Worm (Caenorhabditis elegans) whole organism, L1 larva: ENCODE measurements around the gene fbxb-9.

Experiments
- C34B4.2 ChIP-seq: sonication (generic microtip); optimal IDR thresholded peaks from 2 replicates; lab custom pipeline; 2017; ENCODE audit warnings: mild to moderate bottlenecking, missing genetic modification characterization, missing compliant biosample characterization
- F16B12.6 ChIP-seq: fragments of 150-350 bp; optimal IDR thresholded peaks from 2 replicates; lab custom pipeline; 2014; ENCODE audit warnings: missing biosample characterization, missing genetic modification characterization
- Y116A8C.19 ChIP-seq: sonication (generic microtip); optimal IDR thresholded peaks from 2 replicates; lab custom pipeline; 2016; ENCODE audit warnings: missing compliant biosample characterization, missing genetic modification characterization, borderline replicate concordance
- aha-1 ChIP-seq: fragments of 150-350 bp; optimal IDR thresholded peaks from 2 replicates; lab custom pipeline; 2014; ENCODE audit warnings: missing biosample characterization, missing genetic modification characterization
- alr-1 ChIP-seq: fragments of 200-800 bp; sonication (Bioruptor generic); optimal IDR thresholded peaks from 2 replicates; lab custom pipeline; 2018; ENCODE audit warnings: borderline replicate concordance, mild to moderate bottlenecking, missing genetic modification characterization, missing compliant biosample characterization
- aly-2 ChIP-seq: fragments of 150-350 bp; optimal IDR thresholded peaks from 2 replicates; lab custom pipeline; 2014; ENCODE audit warnings: missing biosample characterization, missing genetic modification characterization
- blmp-1 ChIP-seq: fragments of 150-350 bp; optimal IDR thresholded peaks from 2 replicates; lab custom pipeline; 2014; ENCODE audit warnings: missing biosample characterization, missing genetic modification characterization
- ceh-88 ChIP-seq: fragments of 200-800 bp; sonication (Bioruptor generic); IDR thresholded peaks from 2 replicates; pipeline ENCODE4 v1.3.6; 2022; ENCODE audit warnings: missing genetic modification characterization, missing compliant biosample characterization
- ceh-90 ChIP-seq: sonication (generic microtip); optimal IDR thresholded peaks from 2 replicates; lab custom pipeline; 2016; ENCODE audit warnings: missing genetic modification characterization, missing compliant biosample characterization
- dsc-1 ChIP-seq: sonication (generic microtip); optimal IDR thresholded peaks from 2 replicates; lab custom pipeline; 2016; ENCODE audit warnings: mild to moderate bottlenecking, missing genetic modification characterization, missing compliant biosample characterization
- efl-1 ChIP-seq, 4 experiments: fragments of 150-350 bp; optimal IDR thresholded peaks in 3 of 4; peaks in 1 of 4; 1 replicate in 1 of 4; 2 replicates in 3 of 4; lab custom pipeline; 2014; ENCODE audit warnings: missing biosample characterization in 2 of 4, missing genetic modification characterization in 2 of 4, missing genetic modification reagents in 2 of 4
- elt-3 ChIP-seq, 6 experiments: fragments of 150-350 bp in 1 of 6; sonication (generic microtip); optimal IDR thresholded peaks; 2 replicates each; lab custom pipeline; 2017 to 2018; ENCODE audit warnings: missing biosample characterization in 6 of 6, missing genetic modification characterization in 6 of 6, inconsistent platforms in 1 of 6
- ets-5 ChIP-seq: fragments of 200-800 bp; sonication (Bioruptor generic); IDR thresholded peaks from 2 replicates; pipeline ENCODE4 v1.3.6; 2022; ENCODE audit warnings: missing genetic modification characterization, missing compliant biosample characterization
- fkh-10 ChIP-seq: sonication (generic microtip); optimal IDR thresholded peaks from 2 replicates; lab custom pipeline; 2017; ENCODE audit warnings: missing biosample characterization, missing genetic modification reagents, missing genetic modification characterization
- grh-1 ChIP-seq: fragments of 200-800 bp; sonication (Bioruptor generic); IDR thresholded peaks from 2 replicates; pipeline ENCODE4 v1.3.6; 2022; ENCODE audit warnings: missing genetic modification reagents, missing genetic modification characterization, missing compliant biosample characterization
- jun-1 ChIP-seq: fragments of 150-350 bp; optimal IDR thresholded peaks from 2 replicates; lab custom pipeline; 2014; ENCODE audit warnings: missing biosample characterization, missing genetic modification reagents, missing genetic modification characterization
- lin-13 ChIP-seq: fragments of 150-350 bp; optimal IDR thresholded peaks from 2 replicates; lab custom pipeline; 2014; ENCODE audit warnings: missing biosample characterization, missing genetic modification reagents, missing genetic modification characterization
- lin-14 ChIP-seq: fragments of 200-800 bp; sonication (Bioruptor generic); optimal IDR thresholded peaks from 2 replicates; lab custom pipeline; 2018; ENCODE audit warnings: mild to moderate bottlenecking, missing genetic modification characterization, moderate library complexity, missing compliant biosample characterization
- lin-15B ChIP-seq: fragments of 150-350 bp; sonication (generic microtip); optimal IDR thresholded peaks from 3 replicates; lab custom pipeline; 2014; ENCODE audit warnings: missing biosample characterization, missing genetic modification characterization
- lin-35 ChIP-seq, 2 experiments: fragments of 150-350 bp; optimal IDR thresholded peaks; 2 replicates each; lab custom pipeline; 2014; ENCODE audit warnings: missing biosample characterization in 2 of 2, missing genetic modification characterization in 2 of 2, missing genetic modification reagents in 2 of 2
- lin-39 ChIP-seq: fragments of 150-350 bp; optimal IDR thresholded peaks from 2 replicates; lab custom pipeline; 2014; ENCODE audit warnings: missing biosample characterization, missing genetic modification reagents, missing genetic modification characterization
- mef-2 ChIP-seq: fragments of 150-350 bp; optimal IDR thresholded peaks from 2 replicates; lab custom pipeline; 2014; ENCODE audit warnings: missing biosample characterization, missing genetic modification characterization
- mep-1 ChIP-seq: fragments of 150-350 bp; optimal IDR thresholded peaks from 2 replicates; lab custom pipeline; 2014; ENCODE audit warnings: missing biosample characterization, missing genetic modification characterization
- nhr-11 ChIP-seq: fragments of 150-350 bp; optimal IDR thresholded peaks from 2 replicates; lab custom pipeline; 2014; ENCODE audit warnings: missing biosample characterization, missing genetic modification characterization
- nhr-12 ChIP-seq: sonication (generic microtip); optimal IDR thresholded peaks from 2 replicates; lab custom pipeline; 2017; ENCODE audit warnings: missing biosample characterization, missing genetic modification characterization
- nhr-20 ChIP-seq: sonication (generic microtip); optimal IDR thresholded peaks from 2 replicates; lab custom pipeline; 2016; ENCODE audit warnings: mild to moderate bottlenecking, missing genetic modification characterization, missing compliant biosample characterization
- nhr-237 ChIP-seq: fragments of 150-350 bp; optimal IDR thresholded peaks from 2 replicates; lab custom pipeline; 2014; ENCODE audit warnings: missing biosample characterization, missing genetic modification characterization
- nhr-28 ChIP-seq: fragments of 150-350 bp; optimal IDR thresholded peaks from 2 replicates; lab custom pipeline; 2014; ENCODE audit warnings: missing biosample characterization, missing genetic modification characterization
- nhr-47 ChIP-seq: sonication (generic microtip); optimal IDR thresholded peaks from 2 replicates; lab custom pipeline; 2016; ENCODE audit warnings: mild to moderate bottlenecking, missing genetic modification characterization, moderate library complexity, missing compliant biosample characterization
- nhr-76 ChIP-seq: sonication (generic microtip); optimal IDR thresholded peaks from 2 replicates; lab custom pipeline; 2017; ENCODE audit warnings: missing biosample characterization, missing genetic modification characterization
- nhr-84 ChIP-seq: sonication (generic microtip); optimal IDR thresholded peaks from 2 replicates; lab custom pipeline; 2017; ENCODE audit warnings: missing biosample characterization, missing genetic modification characterization
- nhr-85 ChIP-seq: sonication (generic microtip); peaks from one replicate; lab custom pipeline; 2016; ENCODE audit warnings: missing genetic modification characterization, inconsistent platforms, missing compliant biosample characterization
- pag-3 ChIP-seq: sonication (generic microtip); optimal IDR thresholded peaks from 2 replicates; lab custom pipeline; 2017; ENCODE audit warnings: missing genetic modification characterization, mild to moderate bottlenecking, missing compliant biosample characterization, antibody characterized with exemption, borderline replicate concordance; ENCODE audit not compliant: insufficient read depth
- pax-3 ChIP-seq: fragments of 200-800 bp; sonication (Bioruptor generic); optimal IDR thresholded peaks from 2 replicates; lab custom pipeline; 2018; ENCODE audit warnings: mild to moderate bottlenecking, missing genetic modification characterization, moderate library complexity, missing compliant biosample characterization
- pqm-1 ChIP-seq: sonication (generic microtip); optimal IDR thresholded peaks from 3 replicates; lab custom pipeline; 2017; ENCODE audit warnings: missing biosample characterization, missing genetic modification characterization
- rnt-1 ChIP-seq: sonication (generic microtip); optimal IDR thresholded peaks from 2 replicates; lab custom pipeline; 2016; ENCODE audit warnings: mild to moderate bottlenecking, missing genetic modification characterization, moderate library complexity, missing compliant biosample characterization
- snpc-4 ChIP-seq: fragments of 150-350 bp; optimal IDR thresholded peaks from 2 replicates; lab custom pipeline; 2014; ENCODE audit warnings: missing biosample characterization, missing genetic modification characterization
- snu-23 ChIP-seq: sonication (generic microtip); optimal IDR thresholded peaks from 2 replicates; lab custom pipeline; 2016; ENCODE audit warnings: missing genetic modification characterization, missing compliant biosample characterization
- sup-37 ChIP-seq: fragments of 200-800 bp; sonication (Bioruptor generic); optimal IDR thresholded peaks from 2 replicates; lab custom pipeline; 2018; ENCODE audit warnings: mild to moderate bottlenecking, missing genetic modification characterization, missing compliant biosample characterization
- unc-130 ChIP-seq: fragments of 150-350 bp; optimal IDR thresholded peaks from 2 replicates; lab custom pipeline; 2017; ENCODE audit warnings: missing biosample characterization, missing genetic modification characterization, inconsistent platforms
- unc-30 ChIP-seq: sonication (generic microtip); optimal IDR thresholded peaks from 2 replicates; lab custom pipeline; 2017; ENCODE audit warnings: missing biosample characterization, missing genetic modification characterization
- unc-62 ChIP-seq: fragments of 150-350 bp; optimal IDR thresholded peaks from 2 replicates; lab custom pipeline; 2014; ENCODE audit warnings: missing biosample characterization, missing genetic modification reagents, missing genetic modification characterization
- vab-15 ChIP-seq: sonication (generic microtip); optimal IDR thresholded peaks from 2 replicates; lab custom pipeline; 2017; ENCODE audit warnings: missing genotype, mild to moderate bottlenecking, missing genetic modification characterization, missing compliant biosample characterization
- xbp-1 ChIP-seq: sonication (generic microtip); optimal IDR thresholded peaks from 2 replicates; lab custom pipeline; 2016; ENCODE audit warnings: missing genetic modification characterization, missing compliant biosample characterization
- zip-4 ChIP-seq: fragments of 200-800 bp; sonication (Bioruptor generic); optimal IDR thresholded peaks from 2 replicates; lab custom pipeline; 2018; ENCODE audit warnings: mild to moderate bottlenecking, missing genetic modification characterization, moderate library complexity, missing compliant biosample characterization
- ztf-4 ChIP-seq: fragments of 150-350 bp; optimal IDR thresholded peaks from 2 replicates; lab custom pipeline; 2014; ENCODE audit warnings: missing biosample characterization, missing genetic modification characterization

Gene fbxb-9

DNA sequence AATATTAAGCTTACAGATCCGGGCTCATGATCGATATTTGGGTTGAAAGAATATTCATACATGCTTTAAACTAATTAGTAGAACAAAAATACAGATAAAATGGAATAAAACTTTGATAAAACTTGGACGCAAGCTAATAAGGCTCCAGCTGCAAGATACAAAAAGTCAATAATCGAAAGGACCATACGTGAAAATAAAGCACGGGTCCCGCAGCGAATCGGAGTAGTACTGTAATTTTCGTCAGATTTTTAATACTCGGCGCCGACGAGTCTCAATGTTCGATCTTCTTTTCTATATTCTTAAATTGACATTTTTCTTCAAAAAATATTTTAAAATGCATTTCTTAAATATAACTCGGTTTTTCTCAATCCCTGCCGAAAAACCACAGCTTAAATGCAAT lies 37.7 kb downstream of the fbxb-9 start, which contains the start of gene spo-11:
spo-11 (minus strand) TSS at position 189 of the 400 bp plus-strand sequence.
- TF ChIP-seq sup-37 (GFP tag; lab: Kevin White, UChicago), result no peak
- TF ChIP-seq lin-35 (GFP tag; optimal IDR thresholded peaks at IDR 0.05; lab: Kevin White, UChicago), result no peak
- TF ChIP-seq ets-5 (GFP tag; lab: Robert Waterston, UW), result no peak
- no peak for TF ChIP-seq pax-3
- no peak for TF ChIP-seq ceh-88 (GFP tag; lab: Robert Waterston, UW)
- TF ChIP-seq nhr-28 (tag; lab: Kevin White, UChicago), result no peak
- no peak for TF ChIP-seq snpc-4 (tag; lab: Kevin White, UChicago)
- no peak for TF ChIP-seq nhr-84 (tag; lab: Kevin White, UChicago)
- TF ChIP-seq nhr-237 (tag; lab: Kevin White, UChicago), result no peak
- TF ChIP-seq unc-130 (tag; lab: Kevin White, UChicago), result no peak
- TF ChIP-seq mep-1, result no peak
- no peak for TF ChIP-seq nhr-12
- no peak for TF ChIP-seq jun-1 (tag; lab: Kevin White, UChicago)
- no peak for TF ChIP-seq Y116A8C.19 (tag; lab: Kevin White, UChicago)
- no peak for TF ChIP-seq aly-2 (tag; lab: Kevin White, UChicago)
- TF ChIP-seq rnt-1 (tag; lab: Kevin White, UChicago), result no peak
- TF ChIP-seq blmp-1, result no peak
- TF ChIP-seq zip-4 (GFP tag; lab: Kevin White, UChicago), result no peak
- no peak for TF ChIP-seq nhr-11
- no peak for TF ChIP-seq dsc-1 (tag; lab: Kevin White, UChicago)

DNA sequence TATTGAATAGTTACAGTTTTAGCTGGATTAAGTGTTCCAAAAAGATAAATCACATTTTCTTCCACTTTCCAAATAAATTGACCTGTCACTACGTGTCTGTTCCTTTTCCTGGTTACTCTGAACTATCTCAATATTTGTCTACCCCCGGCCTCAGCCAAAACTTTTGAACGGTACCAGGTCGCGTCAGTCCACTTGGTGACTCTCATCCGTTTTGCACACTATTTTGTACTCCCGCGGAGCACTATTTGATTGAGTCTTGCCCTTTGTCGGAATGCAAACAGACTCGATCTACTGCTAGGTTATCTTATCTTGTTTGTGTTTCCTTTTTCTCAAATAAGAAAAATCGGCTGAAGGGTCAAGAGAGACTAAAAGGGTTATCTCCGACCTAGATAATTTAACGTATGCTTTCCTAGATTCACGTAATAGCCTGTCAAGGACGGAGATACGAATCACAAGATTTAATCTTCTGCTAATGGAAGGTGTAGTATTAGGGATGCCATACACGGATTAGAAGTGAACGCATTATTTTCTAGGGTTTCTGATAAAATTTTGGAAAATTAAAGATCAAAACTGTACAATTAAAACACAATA lies 42.3 kb downstream of the fbxb-9 start:
- TF ChIP-seq fkh-10 (GFP tag; lab: Kevin White, UChicago) (no peak), ztf-4 (tag; lab: Kevin White, UChicago) (peak; percentile 11), alr-1 (tag; lab: Kevin White, UChicago) (no peak), elt-3 (tag; optimal IDR thresholded peaks at IDR 0.05; lab: Kevin White, UChicago) (peak in 2 of 6 experiments; percentile 25 to 76), efl-1 (optimal IDR thresholded peaks at IDR 0.05; lab: Kevin White, UChicago) (no peak), efl-1 (GFP tag; optimal IDR thresholded peaks at IDR 0.05 in 1 of 2; lab: Kevin White, UChicago) (no peak), mep-1 (peak; percentile 42), ets-5 (GFP tag; lab: Robert Waterston, UW) (no peak), vab-15 (no peak), unc-30 (tag; lab: Kevin White, UChicago) (no peak), blmp-1 (peak; percentile 77), lin-14 (GFP tag; lab: Kevin White, UChicago) (peak; percentile 67), grh-1 (GFP tag; lab: Robert Waterston, UW) (no peak), nhr-85 (tag; lab: Kevin White, UChicago) (peak; percentile 84)
- TF ChIP-seq, all 84 proteins: peak for 6

DNA sequence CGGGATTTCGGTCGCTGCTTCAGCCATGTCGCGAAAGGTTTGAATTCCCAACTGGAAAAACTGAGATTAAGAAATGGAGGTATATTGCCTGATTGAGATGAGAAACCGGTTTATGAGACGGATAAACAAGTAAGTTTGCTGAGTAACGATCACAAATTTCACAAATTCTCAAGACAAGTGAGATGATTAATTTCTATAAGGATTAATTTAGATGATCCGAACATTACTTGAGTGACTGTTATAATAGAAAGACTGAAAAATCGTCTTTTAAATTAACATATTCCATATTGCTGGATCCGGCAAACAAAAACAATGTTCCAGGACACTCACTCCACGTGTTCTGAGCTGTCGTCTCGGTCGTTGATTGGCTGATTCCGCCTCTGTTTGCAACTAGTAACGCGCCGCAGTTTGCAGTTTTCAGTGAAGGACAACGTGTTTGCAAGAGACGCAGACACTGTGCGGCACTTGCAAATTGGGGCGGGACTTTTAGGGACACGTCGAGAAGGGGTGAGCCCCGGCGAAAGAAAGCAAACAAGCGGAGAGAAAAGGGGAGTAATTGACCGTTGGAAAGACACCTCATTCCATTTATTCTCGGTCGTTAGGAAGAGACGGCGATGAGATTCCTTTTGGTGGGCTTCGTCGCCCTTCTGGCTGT lies 43.4 kb downstream of the fbxb-9 start, which contains the start of the genes imp-2 and enpl-1:
imp-2 (minus strand) TSS at position 51 of the 655 bp plus-strand sequence.
enpl-1 (plus strand) TSS at position 462 of the 655 bp plus-strand sequence.
- TF ChIP-seq aha-1 (no peak), F16B12.6 (tag; lab: Kevin White, UChicago) (peak; percentile 56), lin-14 (GFP tag; lab: Kevin White, UChicago) (peak; percentile 99), nhr-28 (tag; lab: Kevin White, UChicago) (no peak), dsc-1 (tag; lab: Kevin White, UChicago) (peak; percentile 85), snu-23 (GFP tag; lab: Kevin White, UChicago) (peak; percentile 95), ceh-90 (tag; lab: Kevin White, UChicago) (no peak), lin-15B (tag; lab: Kevin White, UChicago) (peak; percentile 79), nhr-20 (tag; lab: Kevin White, UChicago) (peak; percentile 94), unc-62 (no peak), nhr-47 (tag; lab: Kevin White, UChicago) (peak; percentile 94), lin-35 (GFP tag; optimal IDR thresholded peaks at IDR 0.05; lab: Kevin White, UChicago) (peak; percentile 83 to 88), mef-2 (tag; lab: Kevin White, UChicago) (peak; percentile 70), lin-39 (tag; lab: Kevin White, UChicago) (peak; percentile 72), C34B4.2 (tag; lab: Kevin White, UChicago) (peak; percentile 42), efl-1 (optimal IDR thresholded peaks at IDR 0.05; lab: Kevin White, UChicago) (peak; percentile 87 to 90), efl-1 (GFP tag; optimal IDR thresholded peaks at IDR 0.05 in 1 of 2; lab: Kevin White, UChicago) (peak; percentile 77 to 98), sup-37 (GFP tag; lab: Kevin White, UChicago) (peak; percentile 76), lin-13 (GFP tag; lab: Kevin White, UChicago) (peak; percentile 92), nhr-76 (tag; lab: Kevin White, UChicago) (peak; percentile 38), mep-1 (peak; percentile 88), Y116A8C.19 (tag; lab: Kevin White, UChicago) (no peak), xbp-1 (tag; lab: Kevin White, UChicago) (peak; percentile 100), ets-5 (GFP tag; lab: Robert Waterston, UW) (no peak), pqm-1 (tag; lab: Kevin White, UChicago) (no peak), pag-3 (no peak), grh-1 (GFP tag; lab: Robert Waterston, UW) (peak; percentile 91)
